Worm (Caenorhabditis elegans) whole organism, L2 larva: ENCODE data around the gene clec-150.

Experiments
- aly-2 ChIP-seq: fragments of 150-350 bp; optimal IDR thresholded peaks from 2 replicates; lab custom pipeline; 2014; ENCODE audit warnings: missing biosample characterization, missing genetic modification characterization
- ama-1 ChIP-seq: fragments of 150-350 bp; optimal IDR thresholded peaks from 2 replicates; lab custom pipeline; 2018; ENCODE audit warnings: inconsistent platforms
- elt-1 ChIP-seq: fragments of 150-350 bp; optimal IDR thresholded peaks from 2 replicates; lab custom pipeline; 2014; ENCODE audit warnings: missing biosample characterization, missing genetic modification characterization
- elt-3 ChIP-seq: sonication (generic microtip); optimal IDR thresholded peaks from 2 replicates; lab custom pipeline; 2017; ENCODE audit warnings: missing biosample characterization, missing genetic modification characterization
- lin-11 ChIP-seq: fragments of 150-350 bp; sonication (generic microtip); optimal IDR thresholded peaks from 2 replicates; lab custom pipeline; 2014; ENCODE audit warnings: missing biosample characterization, missing genetic modification characterization, inconsistent platforms, mixed read lengths
- lin-13 ChIP-seq: fragments of 150-350 bp; optimal IDR thresholded peaks from 2 replicates; lab custom pipeline; 2014; ENCODE audit warnings: missing biosample characterization, missing genetic modification reagents, missing genetic modification characterization
- mdl-1 ChIP-seq, 2 experiments: fragments of 150-350 bp in 1 of 2; sonication (generic microtip) in 1 of 2; optimal IDR thresholded peaks; 2 replicates each; lab custom pipeline; 2017; ENCODE audit warnings: missing biosample characterization in 2 of 2, missing genetic modification characterization in 2 of 2
- nhr-11 ChIP-seq: fragments of 150-350 bp; optimal IDR thresholded peaks from 2 replicates; lab custom pipeline; 2014; ENCODE audit warnings: missing biosample characterization, missing genetic modification characterization
- nhr-6 ChIP-seq: fragments of 150-350 bp; optimal IDR thresholded peaks from 2 replicates; lab custom pipeline; 2014; ENCODE audit warnings: missing biosample characterization, missing genetic modification characterization
- nhr-77 ChIP-seq: fragments of 150-350 bp; optimal IDR thresholded peaks from 2 replicates; lab custom pipeline; 2014; ENCODE audit warnings: missing biosample characterization, missing genetic modification characterization
- unc-39 ChIP-seq: fragments of 150-350 bp; optimal IDR thresholded peaks from 2 replicates; lab custom pipeline; 2014; ENCODE audit warnings: missing biosample characterization, missing genetic modification characterization
- unc-62 ChIP-seq: fragments of 150-350 bp; optimal IDR thresholded peaks from 2 replicates; lab custom pipeline; 2014; ENCODE audit warnings: missing biosample characterization, missing genetic modification reagents, missing genetic modification characterization

ce11 chrIII:1037173-1037572 is 34.7 kb downstream of the clec-150 start, which contains the start of the genes chin-1 and BE0003N10.1:
- no peak for TF ChIP-seq unc-62 (GFP tag; lab: Kevin White, UChicago)
- TF ChIP-seq lin-13 = peak; percentile 63
- no peak for TF ChIP-seq elt-3 (tag; lab: Kevin White, UChicago)
- no peak for TF ChIP-seq lin-11
- no peak for TF ChIP-seq nhr-11 (tag; lab: Kevin White, UChicago)
- no peak for TF ChIP-seq nhr-6 (tag; lab: Kevin White, UChicago)
- TF ChIP-seq mdl-1 (tag; optimal IDR thresholded peaks at IDR 0.05; lab: Kevin White, UChicago) = no peak
- TF ChIP-seq unc-39 (tag; lab: Kevin White, UChicago) = no peak
- no peak for TF ChIP-seq ama-1 (lab: Kevin White, UChicago)
- no peak for TF ChIP-seq elt-1 (tag; lab: Kevin White, UChicago)
- no peak for TF ChIP-seq nhr-77 (tag; lab: Kevin White, UChicago)
- no peak for TF ChIP-seq aly-2 (tag; lab: Kevin White, UChicago)
